Fruit fly (Drosophila melanogaster) whole organism, embryonic: Measurements from ENCODE around the gene CG2104.

Experiments used
- Bgb ChIP-seq: fragments of 200-800 bp; sonication (Bioruptor generic); IDR thresholded peaks from 2 replicates; pipeline ENCODE4 v1.3.6; 2022; ENCODE audit warnings: missing biosample characterization, missing genetic modification characterization; ENCODE audit not compliant: partially characterized antibody
- CG1233 ChIP-seq: fragments of 200-800 bp; sonication (Bioruptor generic); optimal IDR thresholded peaks from 4 replicates; lab custom pipeline; 2018; ENCODE audit warnings: missing biosample characterization, mild to moderate bottlenecking, missing genetic modification characterization
- CG12391 ChIP-seq: fragments of 200-800 bp; sonication (Bioruptor generic); optimal IDR thresholded peaks from 3 replicates; lab custom pipeline; 2018; ENCODE audit warnings: missing biosample characterization, mild to moderate bottlenecking, missing genetic modification characterization, moderate library complexity
- CG1603 ChIP-seq: fragments of 200-800 bp; sonication (Bioruptor generic); optimal IDR thresholded peaks from 2 replicates; lab custom pipeline; 2019; ENCODE audit warnings: missing biosample characterization, mild to moderate bottlenecking, missing genetic modification characterization, moderate library complexity
- CG16813 ChIP-seq: fragments of 200-800 bp; sonication (Bioruptor generic); IDR thresholded peaks from 3 replicates; pipeline ENCODE4 v1.3.6; 2022; ENCODE audit warnings: missing biosample characterization, missing genetic modification characterization; ENCODE audit not compliant: partially characterized antibody
- CG17359 ChIP-seq: fragments of 200-800 bp; sonication (Bioruptor generic); optimal IDR thresholded peaks from 3 replicates; lab custom pipeline; 2018; ENCODE audit warnings: missing biosample characterization, mild to moderate bottlenecking, missing genetic modification characterization, moderate library complexity
- CG17802 ChIP-seq: fragments of 200-800 bp; sonication (Bioruptor generic); optimal IDR thresholded peaks from 2 replicates; lab custom pipeline; 2018; ENCODE audit warnings: missing biosample characterization, mild to moderate bottlenecking, missing genetic modification characterization, moderate library complexity
- CG17829 ChIP-seq: fragments of 200-800 bp; optimal IDR thresholded peaks from 2 replicates; lab custom pipeline; 2019; ENCODE audit warnings: missing biosample characterization, mild to moderate bottlenecking, missing genetic modification characterization, moderate library complexity
- CG1832 ChIP-seq: fragments of 200-800 bp; sonication (Bioruptor generic); optimal IDR thresholded peaks from 2 replicates; lab custom pipeline; 2017; ENCODE audit warnings: missing biosample characterization, mild to moderate bottlenecking, missing genetic modification characterization, inconsistent platforms
- CG30403 ChIP-seq: fragments of 200-800 bp; sonication (Bioruptor generic); optimal IDR thresholded peaks from 3 replicates; lab custom pipeline; 2016; ENCODE audit warnings: missing biosample characterization, missing genetic modification characterization
- CG31441 ChIP-seq: fragments of 200-800 bp; sonication (Bioruptor generic); IDR thresholded peaks from 2 replicates; pipeline ENCODE4 v1.3.6; 2022; ENCODE audit warnings: missing biosample characterization, missing genetic modification characterization
- CG32772 ChIP-seq: fragments of 200-800 bp; sonication (Bioruptor generic); IDR thresholded peaks from 2 replicates; pipeline ENCODE4 v1.3.6; 2022; ENCODE audit warnings: missing biosample characterization, missing genetic modification characterization
- CG3281 ChIP-seq: fragments of 200-800 bp; sonication (Bioruptor generic); optimal IDR thresholded peaks from 3 replicates; lab custom pipeline; 2017; ENCODE audit warnings: missing biosample characterization, mild to moderate bottlenecking, missing genetic modification characterization
- CG34422 ChIP-seq: fragments of 200-800 bp; sonication (Bioruptor generic); IDR thresholded peaks from 3 replicates; pipeline ENCODE4 v1.3.6; 2022; ENCODE audit warnings: missing biosample characterization, missing genetic modification characterization
- CG42726 ChIP-seq: fragments of 200-800 bp; sonication (Bioruptor generic); IDR thresholded peaks from 2 replicates; pipeline ENCODE4 v1.3.6; 2022; ENCODE audit warnings: missing biosample characterization, missing genetic modification characterization; ENCODE audit not compliant: partially characterized antibody
- CG4404 ChIP-seq: fragments of 200-800 bp; sonication (Bioruptor generic); IDR thresholded peaks from 2 replicates; pipeline ENCODE4 v1.3.6; 2022; ENCODE audit warnings: missing biosample characterization, missing genetic modification characterization
- CG4730 ChIP-seq: fragments of 200-800 bp; sonication (Bioruptor generic); IDR thresholded peaks from 2 replicates; pipeline ENCODE4 v1.3.6; 2022; ENCODE audit warnings: missing biosample characterization, missing genetic modification characterization
- CG6654 ChIP-seq: fragments of 200-800 bp; sonication (Bioruptor generic); optimal IDR thresholded peaks from 2 replicates; lab custom pipeline; 2017; ENCODE audit warnings: missing biosample characterization, mild to moderate bottlenecking, missing genetic modification characterization
- CG8765 ChIP-seq: fragments of 200-800 bp; sonication (Bioruptor generic); IDR thresholded peaks from 2 replicates; pipeline ENCODE4 v1.3.6; 2022; ENCODE audit warnings: missing biosample characterization, missing genetic modification characterization
- Deaf1 ChIP-seq: fragments of 200-800 bp; optimal IDR thresholded peaks from 3 replicates; lab custom pipeline; 2019; ENCODE audit warnings: missing biosample characterization, mild to moderate bottlenecking, missing genetic modification characterization, moderate library complexity
- Gug ChIP-seq: fragments of 200-800 bp; sonication (Bioruptor generic); IDR thresholded peaks from 4 replicates; pipeline ENCODE4 v1.3.6; 2022; ENCODE audit warnings: missing biosample characterization, missing genetic modification characterization
- HLH3B ChIP-seq: fragments of 200-800 bp; sonication (Bioruptor generic); IDR thresholded peaks from 2 replicates; pipeline ENCODE4 v1.3.6; 2022; ENCODE audit warnings: missing biosample characterization, missing genetic modification characterization
- Lim3 ChIP-seq: fragments of 200-800 bp; sonication (Bioruptor generic); IDR thresholded peaks from 2 replicates; pipeline ENCODE4 v1.3.6; 2022; ENCODE audit warnings: missing biosample characterization, missing genetic modification characterization
- Med ChIP-seq: fragments of 200-800 bp; sonication (Bioruptor generic); peaks from one replicate; lab custom pipeline; 2016; ENCODE audit warnings: missing biosample characterization, missing genetic modification characterization, mild to moderate bottlenecking, inconsistent platforms, moderate library complexity
- Rfx ChIP-seq: fragments of 200-800 bp; sonication (Bioruptor generic); IDR thresholded peaks from 2 replicates; pipeline ENCODE4 v1.3.6; 2022; ENCODE audit warnings: missing biosample characterization, missing genetic modification characterization
- YL-1 ChIP-seq: fragments of 200-800 bp; sonication (Bioruptor generic); optimal IDR thresholded peaks from 3 replicates; lab custom pipeline; 2017; ENCODE audit warnings: missing biosample characterization, mild to moderate bottlenecking, missing genetic modification characterization
- ash1 ChIP-seq: fragments of 200-800 bp; sonication (Bioruptor generic); optimal IDR thresholded peaks from 2 replicates; lab custom pipeline; 2018; ENCODE audit warnings: missing biosample characterization, mild to moderate bottlenecking, missing genetic modification characterization
- bsh ChIP-seq, 2 experiments: fragments of 200-800 bp; sonication (Bioruptor generic); optimal IDR thresholded peaks; 2 replicates each; lab custom pipeline; 2017 to 2018; ENCODE audit warnings: mild to moderate bottlenecking in 2 of 2, missing biosample characterization in 2 of 2, missing genetic modification characterization in 2 of 2, moderate library complexity in 1 of 2
- dan ChIP-seq: fragments of 200-800 bp; sonication (Bioruptor generic); IDR thresholded peaks from 2 replicates; pipeline ENCODE4 v1.3.6; 2022; ENCODE audit warnings: missing biosample characterization, missing genetic modification characterization
- dysf ChIP-seq: fragments of 200-800 bp; sonication (Bioruptor generic); IDR thresholded peaks from 3 replicates; pipeline ENCODE4 v1.3.6; 2022; ENCODE audit warnings: missing biosample characterization, missing genetic modification characterization
- fru ChIP-seq: fragments of >200 bp; optimal IDR thresholded peaks from 2 replicates; lab custom pipeline; 2017
- grau ChIP-seq: fragments of 200-800 bp; optimal IDR thresholded peaks from 3 replicates; lab custom pipeline; 2019; ENCODE audit warnings: missing biosample characterization, mild to moderate bottlenecking, missing genetic modification characterization, moderate library complexity
- kni ChIP-seq: fragments of 200-800 bp; sonication (Bioruptor generic); optimal IDR thresholded peaks from 3 replicates; lab custom pipeline; 2017; ENCODE audit warnings: mild to moderate bottlenecking, missing biosample characterization, missing genetic modification reagents, missing genetic modification characterization
- nom ChIP-seq: fragments of 200-800 bp; sonication (Bioruptor generic); optimal IDR thresholded peaks from 2 replicates; lab custom pipeline; 2017; ENCODE audit warnings: missing biosample characterization, missing genetic modification characterization, mild to moderate bottlenecking, moderate library complexity, missing genetic modification reagents
- pan ChIP-seq, 4 experiments: fragments of >200 bp in 3 of 4; fragments of 200-800 bp in 1 of 4; sonication (Bioruptor generic) in 1 of 4; optimal IDR thresholded peaks in 3 of 4; IDR thresholded peaks in 1 of 4; 2 replicates each; pipeline versions ENCODE4 v1.3.6 to Lab custom; 2017 to 2022; ENCODE audit warnings: missing biosample characterization in 2 of 4, missing genetic modification characterization in 2 of 4, mixed read lengths in 1 of 4
- schlank ChIP-seq: fragments of 200-800 bp; sonication (Bioruptor generic); optimal IDR thresholded peaks from 2 replicates; lab custom pipeline; 2018; ENCODE audit warnings: missing biosample characterization, mild to moderate bottlenecking, missing genetic modification characterization
- sens ChIP-seq: fragments of 200-800 bp; sonication (Bioruptor generic); peaks from one replicate; lab custom pipeline; 2016; ENCODE audit warnings: missing biosample characterization, missing genetic modification characterization
- shn ChIP-seq: fragments of 200-800 bp; sonication (Bioruptor generic); optimal IDR thresholded peaks from 3 replicates; lab custom pipeline; 2016; ENCODE audit warnings: missing biosample characterization, missing genetic modification characterization
- trem ChIP-seq: fragments of 200-800 bp; optimal IDR thresholded peaks from 3 replicates; lab custom pipeline; 2019; ENCODE audit warnings: missing biosample characterization, mild to moderate bottlenecking, missing genetic modification characterization, moderate library complexity
- ttk ChIP-seq: fragments of 200-800 bp; sonication (Bioruptor generic); IDR thresholded peaks from 2 replicates; pipeline ENCODE4 v2.1.2; 2022; ENCODE audit warnings: missing biosample characterization, missing genetic modification characterization
- twi ChIP-seq: fragments of 200-800 bp; optimal IDR thresholded peaks from 2 replicates; lab custom pipeline; 2019; ENCODE audit warnings: missing biosample characterization, mild to moderate bottlenecking, missing genetic modification characterization, moderate library complexity
- vvl ChIP-seq: fragments of 200-800 bp; sonication (Bioruptor generic); IDR thresholded peaks from 2 replicates; pipeline ENCODE4 v1.3.6; 2022; ENCODE audit warnings: missing biosample characterization, missing genetic modification characterization
- yki ChIP-seq: fragments of >200 bp; optimal IDR thresholded peaks from 3 replicates; lab custom pipeline; 2018
- zen2 ChIP-seq: fragments of 200-800 bp; sonication (Bioruptor generic); IDR thresholded peaks from 3 replicates; pipeline ENCODE4 v1.3.6; 2022; ENCODE audit warnings: missing biosample characterization, missing genetic modification characterization; ENCODE audit not compliant: partially characterized antibody

The CG2104 gene

DNA sequence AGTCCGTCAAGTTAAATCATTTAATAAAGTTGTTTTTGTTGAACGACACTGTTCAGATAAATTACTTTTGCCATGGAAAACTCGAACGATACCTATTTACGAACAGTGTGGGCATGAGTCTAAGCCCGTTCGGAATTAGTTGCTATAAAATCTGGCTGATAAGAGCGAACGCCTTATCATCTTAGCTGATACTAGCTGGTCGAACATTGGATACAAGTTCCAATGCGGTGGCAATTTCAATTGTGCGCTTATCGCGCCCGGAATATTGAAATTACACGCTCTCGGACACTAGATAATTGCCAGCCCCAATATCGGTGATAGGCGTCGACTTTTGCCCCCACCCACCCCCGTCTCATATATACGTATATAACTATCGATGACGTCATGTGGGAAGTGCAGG is 39.2 kb downstream of the CG2104 start (continued):
- TF ChIP-seq zen2 (GFP tag; lab: Robert Waterston, UW) (no peak), CG1603 (tag; lab: Kevin White, UChicago) (no peak), vvl (GFP tag; lab: Robert Waterston, UW) (no peak)
- TF ChIP-seq, all 482 proteins: peak for 22

dm6 chr3R:5649903-5650302 is 43.2 kb downstream of the CG2104 start:
- TF ChIP-seq ttk (GFP tag; lab: Robert Waterston, UW) (0 out of 2 replicates have a peak, but pooled peaks have one; percentile 17), Rfx (GFP tag; lab: Robert Waterston, UW) (0 out of 2 replicates have a peak, but pooled peaks have one; percentile 7), CG17359 (no peak), kni (GFP tag; lab: Kevin White, UChicago) (no peak), Med (GFP tag; lab: Kevin White, UChicago) (peak; percentile 55), CG1832 (peak; percentile 8), CG31441 (no peak), sens (GFP tag; lab: Kevin White, UChicago) (peak; percentile 30), Gug (GFP tag; lab: Robert Waterston, UW) (no peak)

DNA sequence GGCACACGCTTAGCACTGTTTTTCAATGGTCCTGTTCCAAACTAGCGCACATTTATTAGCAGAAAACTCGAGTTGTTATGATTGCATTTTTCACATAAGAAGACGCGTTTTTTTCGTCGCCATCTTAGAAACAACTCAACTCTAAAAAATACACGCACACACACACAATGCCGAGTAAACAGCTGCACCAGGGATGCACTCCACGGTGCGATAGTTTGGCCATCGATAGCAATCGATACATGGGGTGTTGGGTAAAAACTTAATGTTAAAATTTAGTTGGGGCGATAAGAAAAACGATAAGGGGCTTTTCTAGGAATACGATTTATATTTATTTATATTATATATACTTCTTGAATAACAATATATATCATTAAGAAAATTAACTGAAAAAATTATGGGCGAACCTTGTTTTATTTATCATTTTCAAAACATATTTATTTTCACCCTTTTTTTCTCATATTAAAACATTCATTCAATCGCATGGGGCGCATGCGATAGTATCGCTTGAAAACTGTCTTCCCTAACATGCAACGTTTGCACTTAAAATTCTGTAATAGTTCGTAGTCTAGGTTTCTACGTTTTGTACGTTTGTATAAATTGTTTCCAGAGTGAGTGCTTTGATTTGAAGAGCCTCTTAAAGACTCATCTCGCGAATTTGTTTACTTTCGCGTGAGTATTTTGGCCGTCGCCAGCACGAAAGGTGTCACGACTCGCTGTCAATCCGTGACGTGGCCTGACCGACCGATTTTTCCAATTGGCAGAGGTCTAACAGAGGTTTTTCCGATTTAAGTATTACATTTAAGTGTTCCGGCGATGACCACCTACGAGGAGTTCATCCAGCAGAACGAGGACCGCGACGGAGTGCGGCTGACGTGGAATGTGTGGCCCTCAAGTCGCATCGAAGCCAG is 44.3 kb downstream of the CG2104 start, which contains the start of the genes MTA1-like and Sec23:
TSS of gene MTA1-like (minus strand) at position 170 of the 908 bp plus-strand sequence.
TSS of gene Sec23 (plus strand) at position 497 of the 908 bp plus-strand sequence.
- TF ChIP-seq Bgb (GFP tag; lab: Robert Waterston, UW) (peak; percentile 88), CG30403 (GFP tag; lab: Kevin White, UChicago) (peak; percentile 65), bsh (GFP tag; optimal IDR thresholded peaks at IDR 0.05; lab: Kevin White, UChicago) (no peak), vvl (GFP tag; lab: Robert Waterston, UW) (peak; percentile 50; the same call in 1 of the 2 replicates), Med (GFP tag; lab: Kevin White, UChicago) (peak; percentile 80), kni (GFP tag; lab: Kevin White, UChicago) (peak; percentile 14), fru (lab: Kevin White, UChicago) (no peak), CG12391 (tag; lab: Kevin White, UChicago) (peak; percentile 78), trem (tag; lab: Kevin White, UChicago) (peak; percentile 75), CG1603 (tag; lab: Kevin White, UChicago) (peak; percentile 49), CG1233 (no peak), CG32772 (no peak), Gug (GFP tag; lab: Robert Waterston, UW) (peak; percentile 73; the same call in 2 of the 4 replicates), CG8765 (GFP tag; lab: Robert Waterston, UW) (no peak; the same call in 1 of the 2 replicates), yki (no peak), grau (tag; lab: Kevin White, UChicago) (peak; percentile 63), ash1 (GFP tag; lab: Kevin White, UChicago) (no peak), CG42726 (GFP tag; lab: Robert Waterston, UW) (peak; percentile 75), CG16813 (GFP tag; lab: Robert Waterston, UW) (peak; percentile 98), schlank (tag; lab: Kevin White, UChicago) (no peak), CG3281 (GFP tag; lab: Kevin White, UChicago) (peak; percentile 4), CG4730 (GFP tag; lab: Robert Waterston, UW) (no peak), CG4404 (peak; percentile 35; the same call in 1 of the 2 replicates), YL-1 (peak; percentile 80), Lim3 (GFP tag; lab: Robert Waterston, UW) (no peak), dan (GFP tag; lab: Robert Waterston, UW) (no peak), dysf (GFP tag; lab: Robert Waterston, UW) (peak; percentile 17; the same call in 1 of the 3 replicates), HLH3B (GFP tag; lab: Robert Waterston, UW) (peak; percentile 35; the same call in 1 of the 2 replicates), shn (GFP tag; lab: Kevin White, UChicago) (no peak), pan (optimal IDR thresholded peaks at IDR 0.05; lab: Kevin White, UChicago) (no peak), pan (GFP tag; optimal IDR thresholded peaks at IDR 0.05 in 1 of 2, IDR thresholded peaks at IDR 0.05 in 1 of 2) (peak in 1 of 2 experiments; percentile 17), nom (GFP tag; lab: Kevin White, UChicago) (no peak), CG6654 (GFP tag; lab: Kevin White, UChicago) (no peak), CG34422 (GFP tag; lab: Robert Waterston, UW) (0 out of 3 replicates have a peak, but pooled peaks have one; percentile 52), CG17829 (tag; lab: Kevin White, UChicago) (peak; percentile 78), Deaf1 (tag; lab: Kevin White, UChicago) (peak; percentile 19), CG17802 (tag; lab: Kevin White, UChicago) (peak; percentile 27), twi (tag; lab: Kevin White, UChicago) (peak; percentile 44)
